Fruit fly (Drosophila melanogaster): ENCODE measurements around the gene CG7551.

Gene CG7551

dm6 chr3L:11483135-11483534 is 24.8 kb downstream of the CG7551 start (continued):
- TF ChIP-seq dsf (GFP tag; optimal IDR thresholded peaks at IDR 0.05; ENCODE audit: borderline replicate concordance) = no peak
- no peak for TF ChIP-seq sage (GFP tag; optimal IDR thresholded peaks at IDR 0.05)
- TF ChIP-seq psq (GFP tag; optimal IDR thresholded peaks at IDR 0.05) = peak; percentile 8
- TF ChIP-seq h (GFP tag; optimal IDR thresholded peaks at IDR 0.05) = peak; percentile 45
- TF ChIP-seq CrebA (GFP tag; optimal IDR thresholded peaks at IDR 0.05; ENCODE audit: borderline replicate concordance) = no peak

dm6 chr3L:11484483-11484882 is 26.2 kb downstream of the CG7551 start:
- TF ChIP-seq sv (GFP tag; optimal IDR thresholded peaks at IDR 0.05) = no peak
- TF ChIP-seq GATAd (GFP tag; optimal IDR thresholded peaks at IDR 0.05) = no peak
- no peak for TF ChIP-seq N (GFP tag; optimal IDR thresholded peaks at IDR 0.05)
- no peak for TF ChIP-seq pan (optimal IDR thresholded peaks at IDR 0.05)
- TF ChIP-seq brk (GFP tag; optimal IDR thresholded peaks at IDR 0.05) = no peak
- no peak for TF ChIP-seq Sp1 (GFP tag; optimal IDR thresholded peaks at IDR 0.05)
- no peak for TF ChIP-seq h (GFP tag; optimal IDR thresholded peaks at IDR 0.05)
- no peak for TF ChIP-seq dmrt93B (GFP tag; optimal IDR thresholded peaks at IDR 0.05)
- TF ChIP-seq jim (GFP tag; optimal IDR thresholded peaks at IDR 0.05) = no peak
- no peak for TF ChIP-seq Abd-B (GFP tag; optimal IDR thresholded peaks at IDR 0.05)
- TF ChIP-seq Myc (optimal IDR thresholded peaks at IDR 0.05) = no peak
- no peak for TF ChIP-seq psq (GFP tag; optimal IDR thresholded peaks at IDR 0.05)
- no peak for TF ChIP-seq br (GFP tag; optimal IDR thresholded peaks at IDR 0.05)
- no peak for TF ChIP-seq dl (GFP tag; optimal IDR thresholded peaks at IDR 0.05; ENCODE audit: insufficient read depth in 1 of 2, partially characterized antibody in 2 of 2)
- no peak for TF ChIP-seq Jra (GFP tag; optimal IDR thresholded peaks at IDR 0.05)
- TF ChIP-seq Hr83 (GFP tag; optimal IDR thresholded peaks at IDR 0.05; ENCODE audit: poor library complexity, severe bottlenecking) = no peak
- TF ChIP-seq Mio (GFP tag; optimal IDR thresholded peaks at IDR 0.05) = no peak
- no peak for TF ChIP-seq CG32264 (GFP tag; optimal IDR thresholded peaks at IDR 0.05)

dm6 chr3L:11485956-11486609 is 27.8 kb downstream of the CG7551 start:
- no peak for TF ChIP-seq CrebA (GFP tag; optimal IDR thresholded peaks at IDR 0.05; ENCODE audit: borderline replicate concordance)
- TF ChIP-seq dmrt93B (GFP tag; optimal IDR thresholded peaks at IDR 0.05) = no peak
- peak; percentile 18 for TF ChIP-seq fru (GFP tag; optimal IDR thresholded peaks at IDR 0.05)
- peak; percentile 13 for TF ChIP-seq ey (GFP tag; optimal IDR thresholded peaks at IDR 0.05)
- no peak for TF ChIP-seq tai (GFP tag; optimal IDR thresholded peaks at IDR 0.05)
- TF ChIP-seq Abd-B (GFP tag; optimal IDR thresholded peaks at IDR 0.05) = no peak
- peak in 1 of 2 experiments; percentile 20 for TF ChIP-seq foxo (GFP tag; optimal IDR thresholded peaks at IDR 0.05)
- TF ChIP-seq psq (GFP tag; optimal IDR thresholded peaks at IDR 0.05) = no peak
- TF ChIP-seq lola (GFP tag; optimal IDR thresholded peaks at IDR 0.05) = no peak
- TF ChIP-seq dl (GFP tag; optimal IDR thresholded peaks at IDR 0.05; ENCODE audit: insufficient read depth in 1 of 2, partially characterized antibody in 2 of 2) = no peak
- TF ChIP-seq dsf (GFP tag; optimal IDR thresholded peaks at IDR 0.05; ENCODE audit: borderline replicate concordance) = no peak
- TF ChIP-seq HLH106 (tag; optimal IDR thresholded peaks at IDR 0.05) = no peak
- TF ChIP-seq Vsx2 (GFP tag; optimal IDR thresholded peaks at IDR 0.05; ENCODE audit: partially characterized antibody) = no peak
- TF ChIP-seq h (GFP tag; optimal IDR thresholded peaks at IDR 0.05) = peak; percentile 30
- TF ChIP-seq OdsH (GFP tag; optimal IDR thresholded peaks at IDR 0.05) = peak; percentile 17
- TF ChIP-seq Hr83 (GFP tag; optimal IDR thresholded peaks at IDR 0.05; ENCODE audit: poor library complexity, severe bottlenecking) = no peak

dm6 chr3L:11487327-11487973 is 29.2 kb downstream of the CG7551 start, which contains the start of gene chrb:
chrb (plus strand) TSS chr3L:11487550.
- no peak for TF ChIP-seq CG32264 (GFP tag; optimal IDR thresholded peaks at IDR 0.05)
- no peak for TF ChIP-seq sage (GFP tag; optimal IDR thresholded peaks at IDR 0.05)
- TF ChIP-seq fru (GFP tag; optimal IDR thresholded peaks at IDR 0.05) = peak; percentile 48
- TF ChIP-seq br (GFP tag; optimal IDR thresholded peaks at IDR 0.05) = no peak
- TF ChIP-seq pan (optimal IDR thresholded peaks at IDR 0.05) = no peak
- peak; percentile 37 for TF ChIP-seq OdsH (GFP tag; optimal IDR thresholded peaks at IDR 0.05)
- TF ChIP-seq jim (GFP tag; optimal IDR thresholded peaks at IDR 0.05) = no peak
- no peak for TF ChIP-seq lola (GFP tag; optimal IDR thresholded peaks at IDR 0.05)
- TF ChIP-seq HLH106 (tag; optimal IDR thresholded peaks at IDR 0.05) = peak; percentile 16
- TF ChIP-seq Jra (GFP tag; optimal IDR thresholded peaks at IDR 0.05) = peak; percentile 41
- no peak for TF ChIP-seq Abd-B (GFP tag; optimal IDR thresholded peaks at IDR 0.05)
- no peak for TF ChIP-seq sv (GFP tag; optimal IDR thresholded peaks at IDR 0.05)
- no peak for TF ChIP-seq CrebA (GFP tag; optimal IDR thresholded peaks at IDR 0.05; ENCODE audit: borderline replicate concordance)
- peak; percentile 71 for TF ChIP-seq psq (GFP tag; optimal IDR thresholded peaks at IDR 0.05)
- TF ChIP-seq N (GFP tag; optimal IDR thresholded peaks at IDR 0.05) = no peak
- TF ChIP-seq Mio (GFP tag; optimal IDR thresholded peaks at IDR 0.05) = no peak
- no peak for TF ChIP-seq woc (GFP tag; optimal IDR thresholded peaks at IDR 0.05)
- TF ChIP-seq dl (GFP tag; optimal IDR thresholded peaks at IDR 0.05; ENCODE audit: insufficient read depth in 1 of 2, partially characterized antibody in 2 of 2) = peak in 1 of 2 experiments; percentile 64
- TF ChIP-seq Sp1 (GFP tag; optimal IDR thresholded peaks at IDR 0.05) = peak; percentile 63
- peak; percentile 32 for TF ChIP-seq Hnf4 (GFP tag; optimal IDR thresholded peaks at IDR 0.05)
- TF ChIP-seq Rel (GFP tag; optimal IDR thresholded peaks at IDR 0.05) = no peak
- peak; percentile 31 for TF ChIP-seq Rel (tag; optimal IDR thresholded peaks at IDR 0.05)
- no peak for TF ChIP-seq dmrt93B (GFP tag; optimal IDR thresholded peaks at IDR 0.05)
- peak; percentile 38 for TF ChIP-seq h (GFP tag; optimal IDR thresholded peaks at IDR 0.05)
- no peak for TF ChIP-seq CG9705 (GFP tag; optimal IDR thresholded peaks at IDR 0.05)
- TF ChIP-seq brk (GFP tag; optimal IDR thresholded peaks at IDR 0.05) = no peak
- peak in 1 of 2 experiments; percentile 25 for TF ChIP-seq foxo (GFP tag; optimal IDR thresholded peaks at IDR 0.05)
- no peak for TF ChIP-seq GATAd (GFP tag; optimal IDR thresholded peaks at IDR 0.05)
- TF ChIP-seq rgr (GFP tag; optimal IDR thresholded peaks at IDR 0.05) = peak; percentile 66
- no peak for TF ChIP-seq tai (GFP tag; optimal IDR thresholded peaks at IDR 0.05)
- no peak for TF ChIP-seq Dfd (GFP tag; optimal IDR thresholded peaks at IDR 0.05)
- peak; percentile 19 for TF ChIP-seq Vsx2 (GFP tag; optimal IDR thresholded peaks at IDR 0.05; ENCODE audit: partially characterized antibody)
- no peak for TF ChIP-seq Myc (optimal IDR thresholded peaks at IDR 0.05)
- no peak for TF ChIP-seq dsf (GFP tag; optimal IDR thresholded peaks at IDR 0.05; ENCODE audit: borderline replicate concordance)
- no peak for TF ChIP-seq Hr83 (GFP tag; optimal IDR thresholded peaks at IDR 0.05; ENCODE audit: poor library complexity, severe bottlenecking)

Data from whole organism, wandering third instar larva.